Fruit fly (Drosophila melanogaster) whole organism, embryonic: ENCODE results near the gene CG12301.

Experiments
- Adf1 ChIP-seq: fragments of 200-800 bp; sonication (Bioruptor generic); IDR thresholded peaks from 2 replicates; pipeline ENCODE4 v1.3.6; 2022; ENCODE audit warnings: missing biosample characterization, missing genetic modification characterization
- Atf6 ChIP-seq: fragments of 200-800 bp; sonication (Bioruptor generic); IDR thresholded peaks from 2 replicates; pipeline ENCODE4 v1.3.6; 2022; ENCODE audit warnings: missing biosample characterization, missing genetic modification characterization
- CG10543 ChIP-seq: fragments of 200-800 bp; sonication (Bioruptor generic); optimal IDR thresholded peaks from 3 replicates; lab custom pipeline; 2017; ENCODE audit warnings: missing biosample characterization, mild to moderate bottlenecking, missing genetic modification characterization, moderate library complexity
- CG11093 ChIP-seq: fragments of 200-800 bp; sonication (Bioruptor generic); IDR thresholded peaks from 3 replicates; pipeline ENCODE4 v1.3.6; 2022; ENCODE audit warnings: missing biosample characterization, missing genetic modification characterization
- CG11504 ChIP-seq: fragments of 200-800 bp; sonication (Bioruptor generic); optimal IDR thresholded peaks from 3 replicates; lab custom pipeline; 2019; ENCODE audit warnings: missing biosample characterization, mild to moderate bottlenecking, missing genetic modification characterization, moderate library complexity
- CG11560 ChIP-seq: fragments of 200-800 bp; sonication (Bioruptor generic); IDR thresholded peaks from 3 replicates; pipeline ENCODE4 v1.3.6; 2022; ENCODE audit warnings: missing biosample characterization, missing genetic modification characterization
- CG12071 ChIP-seq: fragments of 200-800 bp; sonication (Bioruptor generic); optimal IDR thresholded peaks from 3 replicates; lab custom pipeline; 2018; ENCODE audit warnings: missing biosample characterization, mild to moderate bottlenecking, missing genetic modification characterization
- CG13894 ChIP-seq: fragments of 200-800 bp; sonication (Bioruptor generic); optimal IDR thresholded peaks from 3 replicates; lab custom pipeline; 2018; ENCODE audit warnings: missing biosample characterization, mild to moderate bottlenecking, missing genetic modification characterization, moderate library complexity
- CG17385 ChIP-seq: fragments of 200-800 bp; sonication (Bioruptor generic); optimal IDR thresholded peaks from 3 replicates; lab custom pipeline; 2018; ENCODE audit warnings: missing biosample characterization, mild to moderate bottlenecking, missing genetic modification characterization
- CG1832 ChIP-seq: fragments of 200-800 bp; sonication (Bioruptor generic); optimal IDR thresholded peaks from 2 replicates; lab custom pipeline; 2017; ENCODE audit warnings: missing biosample characterization, mild to moderate bottlenecking, missing genetic modification characterization, inconsistent platforms
- CG18599 ChIP-seq: fragments of 200-800 bp; sonication (Bioruptor generic); optimal IDR thresholded peaks from 3 replicates; lab custom pipeline; 2017; ENCODE audit warnings: missing biosample characterization, missing genetic modification characterization, mild to moderate bottlenecking, moderate library complexity, missing genetic modification reagents
- CG32532 ChIP-seq: fragments of 200-800 bp; sonication (Bioruptor generic); IDR thresholded peaks from 2 replicates; pipeline ENCODE4 v1.3.6; 2022; ENCODE audit warnings: missing biosample characterization, missing genetic modification characterization
- CG6272 ChIP-seq: fragments of 200-800 bp; sonication (Bioruptor generic); IDR thresholded peaks from 2 replicates; pipeline ENCODE4 v1.3.6; 2022; ENCODE audit warnings: missing biosample characterization, missing genetic modification characterization
- CG6854 ChIP-seq: fragments of 200-800 bp; sonication (Bioruptor generic); optimal IDR thresholded peaks from 3 replicates; lab custom pipeline; 2017; ENCODE audit warnings: missing biosample characterization, mild to moderate bottlenecking, missing genetic modification characterization
- CG7556 ChIP-seq: fragments of 200-800 bp; sonication (Bioruptor generic); optimal IDR thresholded peaks from 2 replicates; lab custom pipeline; 2017; ENCODE audit warnings: missing biosample characterization, mild to moderate bottlenecking, missing genetic modification characterization
- CG8281 ChIP-seq: fragments of 200-800 bp; sonication (Bioruptor generic); optimal IDR thresholded peaks from 2 replicates; lab custom pipeline; 2018; ENCODE audit warnings: missing biosample characterization, mild to moderate bottlenecking, missing genetic modification characterization, moderate library complexity
- CG9797 ChIP-seq: fragments of 200-800 bp; sonication (Bioruptor generic); optimal IDR thresholded peaks from 3 replicates; lab custom pipeline; 2018; ENCODE audit warnings: missing biosample characterization, mild to moderate bottlenecking, missing genetic modification characterization
- CG9932 ChIP-seq: fragments of 200-800 bp; sonication (Bioruptor generic); IDR thresholded peaks from 2 replicates; pipeline ENCODE4 v1.3.6; 2022; ENCODE audit warnings: missing biosample characterization, missing genetic modification characterization
- CTCF ChIP-seq: fragments of 200-800 bp; sonication (Bioruptor generic); optimal IDR thresholded peaks from 2 replicates; lab custom pipeline; 2017; ENCODE audit warnings: missing biosample characterization, mild to moderate bottlenecking, missing genetic modification characterization, moderate library complexity
- Camta ChIP-seq: fragments of 200-800 bp; sonication (Bioruptor generic); optimal IDR thresholded peaks from 2 replicates; lab custom pipeline; 2016; ENCODE audit warnings: missing biosample characterization, missing genetic modification characterization
- Dbx ChIP-seq: fragments of 200-800 bp; sonication (Bioruptor generic); IDR thresholded peaks from 3 replicates; pipeline ENCODE4 v1.3.6; 2022; ENCODE audit warnings: missing biosample characterization, missing genetic modification characterization
- Ets65A ChIP-seq: fragments of 200-800 bp; sonication (Bioruptor generic); peaks from one replicate; lab custom pipeline; 2016; ENCODE audit warnings: missing biosample characterization, missing genetic modification characterization
- MBD-R2 ChIP-seq: fragments of 200-800 bp; sonication (Bioruptor generic); IDR thresholded peaks from 2 replicates; pipeline ENCODE4 v1.3.6; 2022; ENCODE audit warnings: missing biosample characterization, missing genetic modification characterization
- Med ChIP-seq: fragments of 200-800 bp; sonication (Bioruptor generic); peaks from one replicate; lab custom pipeline; 2016; ENCODE audit warnings: missing biosample characterization, missing genetic modification characterization, mild to moderate bottlenecking, inconsistent platforms, moderate library complexity
- NFAT ChIP-seq: fragments of 200-800 bp; sonication (Bioruptor generic); IDR thresholded peaks from 2 replicates; pipeline ENCODE4 v1.3.6; 2022; ENCODE audit warnings: missing biosample characterization, missing genetic modification characterization
- abd-A ChIP-seq: fragments of 200-800 bp; sonication (Bioruptor generic); optimal IDR thresholded peaks from 3 replicates; lab custom pipeline; 2019; ENCODE audit warnings: missing biosample characterization, mild to moderate bottlenecking, missing genetic modification characterization, moderate library complexity
- al ChIP-seq: fragments of 200-800 bp; sonication (Bioruptor generic); IDR thresholded peaks from 2 replicates; pipeline ENCODE4 v1.3.6; 2022; ENCODE audit warnings: missing biosample characterization, missing genetic modification characterization
- bab2 ChIP-seq: fragments of 200-800 bp; sonication (Bioruptor generic); optimal IDR thresholded peaks from 2 replicates; lab custom pipeline; 2016; ENCODE audit warnings: missing biosample characterization, missing genetic modification characterization
- bbx ChIP-seq: fragments of 200-800 bp; sonication (Bioruptor generic); IDR thresholded peaks from 2 replicates; pipeline ENCODE4 v1.3.6; 2022; ENCODE audit warnings: missing biosample characterization, missing genetic modification characterization; ENCODE audit not compliant: partially characterized antibody
- cad ChIP-seq: fragments of >200 bp; optimal IDR thresholded peaks from 2 replicates; lab custom pipeline; 2017; ENCODE audit warnings: missing biosample characterization, missing genetic modification characterization
- crol ChIP-seq: fragments of 200-800 bp; sonication (Bioruptor generic); IDR thresholded peaks from 2 replicates; pipeline ENCODE4 v1.3.6; 2022; ENCODE audit warnings: missing biosample characterization, missing genetic modification characterization
- disco-r ChIP-seq: fragments of 200-800 bp; sonication (Bioruptor generic); optimal IDR thresholded peaks from 2 replicates; lab custom pipeline; 2016; ENCODE audit warnings: missing biosample characterization, missing genetic modification characterization
- emc ChIP-seq: fragments of 200-800 bp; sonication (Bioruptor generic); optimal IDR thresholded peaks from 2 replicates; lab custom pipeline; 2016; ENCODE audit warnings: missing biosample characterization, missing genetic modification characterization
- esg ChIP-seq: fragments of 200-800 bp; sonication (Bioruptor generic); conservative IDR thresholded peaks from 2 replicates; pipeline ENCODE4 v1.3.6; 2022; ENCODE audit warnings: missing biosample characterization, missing genetic modification characterization
- fd102C ChIP-seq: fragments of 200-800 bp; sonication (Bioruptor generic); optimal IDR thresholded peaks from 2 replicates; lab custom pipeline; 2018; ENCODE audit warnings: missing biosample characterization, mild to moderate bottlenecking, missing genetic modification characterization, moderate library complexity
- fd64A ChIP-seq: fragments of 200-800 bp; sonication (Bioruptor generic); optimal IDR thresholded peaks from 3 replicates; lab custom pipeline; 2018; ENCODE audit warnings: missing biosample characterization, mild to moderate bottlenecking, missing genetic modification characterization
- ftz-f1 ChIP-seq: fragments of 200-800 bp; sonication (Bioruptor generic); optimal IDR thresholded peaks from 2 replicates; lab custom pipeline; 2016; ENCODE audit warnings: missing biosample characterization, missing genetic modification characterization
- knrl ChIP-seq: fragments of 200-800 bp; sonication (Bioruptor generic); IDR thresholded peaks from 3 replicates; pipeline ENCODE4 v1.3.6; 2022; ENCODE audit warnings: missing biosample characterization, missing genetic modification characterization; ENCODE audit not compliant: partially characterized antibody
- lab ChIP-seq: fragments of 200-800 bp; sonication (Bioruptor generic); optimal IDR thresholded peaks from 3 replicates; lab custom pipeline; 2017; ENCODE audit warnings: missing biosample characterization, missing genetic modification characterization, mild to moderate bottlenecking, moderate library complexity, missing genetic modification reagents
- lbe ChIP-seq: fragments of 200-800 bp; sonication (Bioruptor generic); optimal IDR thresholded peaks from 2 replicates; lab custom pipeline; 2016; ENCODE audit warnings: missing biosample characterization, mild to moderate bottlenecking, missing genetic modification characterization
- mirr ChIP-seq: fragments of 200-800 bp; sonication (Bioruptor generic); optimal IDR thresholded peaks from 3 replicates; lab custom pipeline; 2018; ENCODE audit warnings: missing biosample characterization, mild to moderate bottlenecking, missing genetic modification characterization
- nerfin-1 ChIP-seq: fragments of 200-800 bp; sonication (Bioruptor generic); optimal IDR thresholded peaks from 3 replicates; lab custom pipeline; 2019; ENCODE audit warnings: missing biosample characterization, mild to moderate bottlenecking, missing genetic modification characterization, moderate library complexity
- ro ChIP-seq: fragments of 200-800 bp; sonication (Bioruptor generic); IDR thresholded peaks from 2 replicates; pipeline ENCODE4 v1.3.6; 2022; ENCODE audit warnings: missing biosample characterization, missing genetic modification characterization
- scrt ChIP-seq: fragments of 200-800 bp; sonication (Bioruptor generic); optimal IDR thresholded peaks from 2 replicates; lab custom pipeline; 2018; ENCODE audit warnings: missing biosample characterization, mild to moderate bottlenecking, missing genetic modification characterization, moderate library complexity
- sob ChIP-seq: fragments of 200-800 bp; sonication (Bioruptor generic); IDR thresholded peaks from 2 replicates; pipeline ENCODE4 v1.3.6; 2022; ENCODE audit warnings: missing biosample characterization, missing genetic modification characterization
- vnd ChIP-seq: fragments of 200-800 bp; sonication (Bioruptor generic); IDR thresholded peaks from 3 replicates; pipeline ENCODE4 v1.3.6; 2022; ENCODE audit warnings: missing biosample characterization, missing genetic modification characterization; ENCODE audit not compliant: partially characterized antibody
- wdn ChIP-seq: fragments of 200-800 bp; sonication (Bioruptor generic); IDR thresholded peaks from 2 replicates; pipeline ENCODE4 v1.3.6; 2022; ENCODE audit warnings: missing biosample characterization, missing genetic modification characterization
- zen2 ChIP-seq: fragments of 200-800 bp; sonication (Bioruptor generic); IDR thresholded peaks from 3 replicates; pipeline ENCODE4 v1.3.6; 2022; ENCODE audit warnings: missing biosample characterization, missing genetic modification characterization; ENCODE audit not compliant: partially characterized antibody

The CG12301 gene

DNA sequence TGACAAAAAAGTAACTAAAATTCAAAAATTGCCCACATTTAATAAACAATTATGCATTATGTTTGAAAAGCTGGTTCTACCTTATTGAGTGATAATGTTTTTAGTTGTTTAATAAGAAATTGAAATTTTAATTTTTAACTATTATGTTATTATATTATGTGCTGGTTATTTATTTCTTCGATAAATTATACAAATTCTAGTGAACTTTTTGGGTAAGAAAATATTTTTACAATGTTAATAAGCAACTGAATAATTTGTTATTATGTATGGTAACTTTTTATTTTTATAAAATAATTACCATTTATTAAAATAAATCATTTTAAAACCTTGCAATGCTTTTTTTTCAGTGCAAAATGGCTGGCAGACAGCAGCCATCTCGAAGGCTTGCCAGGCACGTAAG, 35.9 kb downstream of the CG12301 start (continued):
- TF ChIP-seq Atf6 (GFP tag; lab: Robert Waterston, UW) = no peak
- no peak for TF ChIP-seq bbx (GFP tag; lab: Robert Waterston, UW)
- peak; percentile 52 for TF ChIP-seq CG7556 (GFP tag; lab: Kevin White, UChicago)
- peak; percentile 1 for TF ChIP-seq CG17385 (GFP tag; lab: Kevin White, UChicago)
- no peak for TF ChIP-seq fd102C (GFP tag; lab: Kevin White, UChicago)

DNA sequence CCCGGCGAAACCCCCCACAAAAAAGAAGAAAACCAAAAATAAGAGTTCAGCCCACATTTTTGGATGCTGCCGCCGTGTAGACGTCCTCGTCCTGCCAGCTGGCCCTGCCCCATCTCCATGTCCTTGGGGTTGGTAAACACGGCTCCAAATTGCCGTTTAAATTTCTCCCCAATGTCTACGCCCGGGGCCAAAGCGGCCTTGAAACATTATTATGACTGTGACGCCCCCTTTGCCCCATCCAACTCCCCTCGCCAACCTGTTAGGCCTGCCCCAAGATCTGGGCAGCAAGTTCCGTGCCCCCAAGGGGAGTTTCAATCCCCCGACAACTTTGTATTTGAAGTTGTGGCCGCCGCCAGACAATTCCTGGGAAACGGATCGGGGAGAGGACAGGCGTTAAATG, 36.3 kb downstream of the CG12301 start:
- TF ChIP-seq lab (GFP tag; lab: Kevin White, UChicago) (peak; percentile 14), Med (GFP tag; lab: Kevin White, UChicago) (peak; percentile 81), emc (GFP tag; lab: Kevin White, UChicago) (no peak), nerfin-1 (tag; lab: Kevin White, UChicago) (no peak), CG1832 (GFP tag; lab: Kevin White, UChicago) (peak; percentile 18), CG9932 (0 out of 2 replicates have a peak, but pooled peaks have one; percentile 31), wdn (GFP tag; lab: Robert Waterston, UW) (0 out of 2 replicates have a peak, but pooled peaks have one; percentile 8), crol (GFP tag; lab: Robert Waterston, UW) (peak; percentile 67), NFAT (GFP tag; lab: Robert Waterston, UW) (0 out of 2 replicates have a peak, but pooled peaks have one; percentile 23), Adf1 (GFP tag; lab: Robert Waterston, UW) (no peak), sob (GFP tag; lab: Robert Waterston, UW) (peak; percentile 5; the same call in 1 of the 2 replicates), scrt (GFP tag; lab: Kevin White, UChicago) (peak; percentile 62), CG9797 (GFP tag; lab: Kevin White, UChicago) (no peak), CG11560 (0 out of 3 replicates have a peak, but pooled peaks have one; percentile 33), knrl (GFP tag; lab: Robert Waterston, UW) (0 out of 3 replicates have a peak, but pooled peaks have one; percentile 24), CTCF (no peak), CG13894 (tag; lab: Kevin White, UChicago) (peak; percentile 83), Dbx (GFP tag; lab: Robert Waterston, UW) (no peak), Ets65A (GFP tag; lab: Kevin White, UChicago) (peak; percentile 80), CG12071 (GFP tag; lab: Kevin White, UChicago) (peak; percentile 10), mirr (GFP tag; lab: Kevin White, UChicago) (peak; percentile 69), abd-A (peak; percentile 98), CG18599 (GFP tag; lab: Kevin White, UChicago) (peak; percentile 30), CG6854 (GFP tag; lab: Kevin White, UChicago) (no peak), ftz-f1 (GFP tag; lab: Kevin White, UChicago) (peak; percentile 11), CG11504 (no peak), MBD-R2 (0 out of 2 replicates have a peak, but pooled peaks have one; percentile 11), CG10543 (GFP tag; lab: Kevin White, UChicago) (peak; percentile 28), CG6272 (GFP tag; lab: Robert Waterston, UW) (0 out of 2 replicates have a peak, but pooled peaks have one; percentile 5)
- TF ChIP-seq, all 482 proteins: peak for 21

dm6 chr3L:15619626-15620247, 39.1 kb downstream of the CG12301 start, which contains the start of gene Phs:
Gene Phs, plus strand, starts transcription at chr3L:15619901.
- TF ChIP-seq al (GFP tag; lab: Robert Waterston, UW) (peak; percentile 62), lbe (GFP tag; lab: Kevin White, UChicago) (peak; percentile 84), Camta (GFP tag; lab: Kevin White, UChicago) (peak; percentile 78), CG11093 (GFP tag; lab: Robert Waterston, UW) (no peak), zen2 (GFP tag; lab: Robert Waterston, UW) (no peak), CG32532 (GFP tag; lab: Robert Waterston, UW) (peak; percentile 81), emc (GFP tag; lab: Kevin White, UChicago) (peak; percentile 56), ro (no peak; the same call in 1 of the 2 replicates), disco-r (GFP tag; lab: Kevin White, UChicago) (peak; percentile 74), CG6272 (GFP tag; lab: Robert Waterston, UW) (peak; percentile 54; the same call in 1 of the 2 replicates), vnd (GFP tag; lab: Robert Waterston, UW) (no peak), CG8281 (tag; lab: Kevin White, UChicago) (no peak), CG9932 (peak; percentile 96), fd64A (GFP tag; lab: Kevin White, UChicago) (peak; percentile 55), esg (no peak), bab2 (GFP tag; lab: Kevin White, UChicago) (peak; percentile 83), cad (GFP tag; lab: Kevin White, UChicago) (no peak)
